Fruit fly (Drosophila melanogaster) whole organism, pupa: ENCODE data around the gene CG1896.

Source experiments
- CG14655 ChIP-seq: fragments of 200-800 bp; sonication (Bioruptor generic); optimal IDR thresholded peaks from 3 replicates; lab custom pipeline; 2017; ENCODE audit warnings: mild to moderate bottlenecking, missing biosample characterization, missing genetic modification reagents, missing genetic modification characterization
- CG17806 ChIP-seq: fragments of 200-800 bp; sonication (Bioruptor generic); optimal IDR thresholded peaks from 2 replicates; lab custom pipeline; 2018; ENCODE audit warnings: missing biosample characterization, mild to moderate bottlenecking, missing genetic modification characterization, moderate library complexity
- D1 ChIP-seq: fragments of 200-800 bp; sonication (Bioruptor generic); optimal IDR thresholded peaks from 2 replicates; lab custom pipeline; 2018; ENCODE audit warnings: missing biosample characterization, mild to moderate bottlenecking, missing genetic modification characterization, moderate library complexity
- Pif1B ChIP-seq: fragments of 200-800 bp; sonication (Bioruptor generic); optimal IDR thresholded peaks from 3 replicates; lab custom pipeline; 2016; ENCODE audit warnings: missing biosample characterization, missing genetic modification characterization

- TF ChIP-seq CG14655 (GFP tag; lab: Kevin White, UChicago), result no peak
- no peak for TF ChIP-seq D1 (tag; lab: Kevin White, UChicago)
- no peak for TF ChIP-seq Pif1B (GFP tag; lab: Kevin White, UChicago)
- no peak for TF ChIP-seq CG17806 (tag; lab: Kevin White, UChicago)
Observed at dm6 chr3R:31701934-31702333, 42.1 kb upstream of the CG1896 start.
